Worm (Caenorhabditis elegans) whole organism, mixed stage, embryonic: ENCODE results near the gene smex-2.

Experiments used
- ham-2 ChIP-seq: fragments of 200-800 bp; sonication (Bioruptor generic); optimal IDR thresholded peaks from 2 replicates; lab custom pipeline; 2018; ENCODE audit warnings: mild to moderate bottlenecking, missing genetic modification characterization, missing compliant biosample characterization
- lin-13 ChIP-seq: fragments of 150-350 bp; optimal IDR thresholded peaks from 2 replicates; lab custom pipeline; 2014; ENCODE audit warnings: missing biosample characterization, missing genetic modification characterization
- nhr-237 ChIP-seq: fragments of 150-350 bp; optimal IDR thresholded peaks from 2 replicates; lab custom pipeline; 2014; ENCODE audit warnings: missing biosample characterization, missing genetic modification characterization
- nhr-76 ChIP-seq: sonication (generic microtip); optimal IDR thresholded peaks from 2 replicates; lab custom pipeline; 2017; ENCODE audit warnings: missing biosample characterization, missing genetic modification characterization
- pha-4 ChIP-seq: fragments of 150-350 bp; optimal IDR thresholded peaks from 2 replicates; lab custom pipeline; 2018; ENCODE audit warnings: missing biosample characterization, missing genetic modification reagents, missing genetic modification characterization
- tbx-8 ChIP-seq: fragments of 200-800 bp; sonication (Bioruptor generic); optimal IDR thresholded peaks from 2 replicates; lab custom pipeline; 2018; ENCODE audit warnings: mild to moderate bottlenecking, missing genetic modification characterization, moderate library complexity, missing compliant biosample characterization
- unc-39 ChIP-seq: fragments of 150-350 bp; optimal IDR thresholded peaks from 2 replicates; lab custom pipeline; 2014; ENCODE audit warnings: missing biosample characterization, missing genetic modification characterization
- unc-62 ChIP-seq: fragments of 150-350 bp; optimal IDR thresholded peaks from 2 replicates; lab custom pipeline; 2014; ENCODE audit warnings: missing biosample characterization, missing genetic modification reagents, missing genetic modification characterization
- ztf-11 ChIP-seq: fragments of 150-350 bp; optimal IDR thresholded peaks from 2 replicates; lab custom pipeline; 2014; ENCODE audit warnings: missing biosample characterization, missing genetic modification characterization

DNA sequence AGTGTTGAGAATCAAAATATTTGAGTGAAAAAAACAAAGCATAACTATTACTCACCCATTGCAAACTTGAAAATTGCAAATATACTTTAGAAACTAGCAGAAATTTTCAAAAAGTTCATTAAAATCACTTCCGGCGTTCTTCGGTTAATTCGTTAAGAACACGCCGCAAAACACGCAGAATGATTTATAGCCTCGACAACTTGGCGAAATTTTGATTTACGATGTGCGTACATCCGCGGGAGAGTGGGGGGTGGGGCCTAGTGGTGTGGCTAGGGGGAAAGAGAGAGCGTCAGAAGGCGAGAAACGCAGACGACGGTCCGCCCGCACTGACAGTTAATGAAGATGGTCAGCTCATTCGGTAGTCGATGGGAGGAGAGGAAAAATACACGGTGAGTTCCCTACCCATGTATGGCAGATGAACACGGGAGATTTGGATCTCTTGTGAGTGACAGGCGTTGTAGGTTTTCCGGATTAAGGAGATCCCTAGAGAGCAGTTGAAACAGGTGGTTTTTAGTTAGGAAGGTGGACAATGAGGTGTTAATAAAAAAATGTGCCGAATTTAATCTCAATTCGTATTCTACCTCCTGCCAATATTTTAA lies 7.0 kb upstream of the smex-2 start, which contains the start of gene igcm-4:
- TF ChIP-seq pha-4: no peak
- TF ChIP-seq unc-62 (GFP tag; lab: Kevin White, UChicago): peak; percentile 99
- no peak for TF ChIP-seq unc-39 (tag; lab: Kevin White, UChicago)
- TF ChIP-seq ztf-11: no peak
- no peak for TF ChIP-seq nhr-76 (tag; lab: Kevin White, UChicago)
- no peak for TF ChIP-seq tbx-8 (GFP tag; lab: Kevin White, UChicago)
- TF ChIP-seq ham-2 (GFP tag; lab: Kevin White, UChicago): peak; percentile 37
- TF ChIP-seq nhr-237 (tag; lab: Kevin White, UChicago): no peak
- peak; percentile 11 for TF ChIP-seq lin-13 (tag; lab: Kevin White, UChicago)
